Worm (Caenorhabditis elegans) whole organism, mixed stage, embryonic: ENCODE data around the gene mks-1.

Experiments
- ces-1 ChIP-seq: fragments of 150-350 bp; optimal IDR thresholded peaks from 2 replicates; lab custom pipeline; 2014; ENCODE audit warnings: missing biosample characterization, missing genetic modification reagents, missing genetic modification characterization
- elt-3 ChIP-seq: fragments of 150-350 bp; optimal IDR thresholded peaks from 2 replicates; lab custom pipeline; 2014; ENCODE audit warnings: missing biosample characterization, missing genetic modification characterization
- nhr-12 ChIP-seq: fragments of 150-350 bp; optimal IDR thresholded peaks from 2 replicates; lab custom pipeline; 2014; ENCODE audit warnings: missing biosample characterization, missing genetic modification characterization
- nhr-237 ChIP-seq: fragments of 150-350 bp; optimal IDR thresholded peaks from 2 replicates; lab custom pipeline; 2014; ENCODE audit warnings: missing biosample characterization, missing genetic modification characterization
- pha-4 ChIP-seq: fragments of 150-350 bp; optimal IDR thresholded peaks from 2 replicates; lab custom pipeline; 2018; ENCODE audit warnings: missing biosample characterization, missing genetic modification reagents, missing genetic modification characterization
- unc-120 ChIP-seq: sonication (generic microtip); optimal IDR thresholded peaks from 2 replicates; lab custom pipeline; 2017; ENCODE audit warnings: missing genetic modification characterization, missing compliant biosample characterization; ENCODE audit not compliant: poor library complexity, severe bottlenecking
- unc-39 ChIP-seq: fragments of 150-350 bp; optimal IDR thresholded peaks from 2 replicates; lab custom pipeline; 2014; ENCODE audit warnings: missing biosample characterization, missing genetic modification characterization
- ztf-11 ChIP-seq: fragments of 150-350 bp; optimal IDR thresholded peaks from 2 replicates; lab custom pipeline; 2014; ENCODE audit warnings: missing biosample characterization, missing genetic modification characterization

- TF ChIP-seq ces-1 (GFP tag; lab: Kevin White, UChicago): no peak
- no peak for TF ChIP-seq nhr-237
- TF ChIP-seq unc-39 (tag; lab: Kevin White, UChicago): no peak
- TF ChIP-seq unc-120 (tag; lab: Kevin White, UChicago): no peak
- no peak for TF ChIP-seq elt-3 (tag; lab: Kevin White, UChicago)
- no peak for TF ChIP-seq nhr-12 (tag; lab: Kevin White, UChicago)
- TF ChIP-seq pha-4 (tag; lab: Kevin White, UChicago): no peak
- TF ChIP-seq ztf-11 (tag; lab: Kevin White, UChicago): no peak
These were observed 33.0 kb downstream of the mks-1 start, which contains the start of gene frm-8 for ce11 chrIII:3219050-3219449.
